Fruit fly (Drosophila melanogaster): Measurements from ENCODE around the gene CG12481.

CG12481 gene

dm6 chrX:14186953-14187352 is at the start of gene CG12481:
Gene CG12481 (plus strand): TSS chrX:14187253.
- no peak for TF ChIP-seq noc (tag; optimal IDR thresholded peaks at IDR 0.05)

- TF ChIP-seq noc (tag; optimal IDR thresholded peaks at IDR 0.05), result no peak
These were observed 38.9 kb upstream of the CG12481 start for dm6 chrX:14148171-14148570.

dm6 chrX:14149312-14149711 is 37.7 kb upstream of the CG12481 start:
- TF ChIP-seq noc (tag; optimal IDR thresholded peaks at IDR 0.05), result no peak

dm6 chrX:14151906-14152305 is 35.1 kb upstream of the CG12481 start, which contains the start of gene CG12479:
Gene CG12479 (minus strand): TSS chrX:14152006.
- no peak for TF ChIP-seq noc (tag; optimal IDR thresholded peaks at IDR 0.05)

dm6 chrX:14153689-14154088 is 33.4 kb upstream of the CG12481 start:
- TF ChIP-seq noc (tag; optimal IDR thresholded peaks at IDR 0.05), result no peak

dm6 chrX:14169068-14169642 is 17.9 kb upstream of the CG12481 start, which contains the start of gene CG12480:
Gene CG12480 (plus strand): TSS chrX:14169592.
- peak; percentile 87 for TF ChIP-seq noc (tag; optimal IDR thresholded peaks at IDR 0.05)

- no peak for TF ChIP-seq noc (tag; optimal IDR thresholded peaks at IDR 0.05)
These were observed 14.5 kb upstream of the CG12481 start, which contains the start of gene betaNACtes1 for dm6 chrX:14172524-14172923. Gene betaNACtes1 (minus strand): TSS chrX:14172624.

- no peak for TF ChIP-seq noc (tag; optimal IDR thresholded peaks at IDR 0.05)
These were observed 13.4 kb upstream of the CG12481 start for dm6 chrX:14173654-14174053.

- TF ChIP-seq noc (tag; optimal IDR thresholded peaks at IDR 0.05), result no peak
These were observed 12.6 kb upstream of the CG12481 start, which contains the start of gene CG1368 for dm6 chrX:14174456-14174855. Gene CG1368 (plus strand): TSS chrX:14174756.

dm6 chrX:14175663-14176062 is 11.4 kb upstream of the CG12481 start:
- TF ChIP-seq noc (tag; optimal IDR thresholded peaks at IDR 0.05), result no peak

dm6 chrX:14176623-14177022 is 10.4 kb upstream of the CG12481 start, which contains the start of gene CG11581:
Gene CG11581 (plus strand): TSS chrX:14176923.
- peak; percentile 3 for TF ChIP-seq noc (tag; optimal IDR thresholded peaks at IDR 0.05)

dm6 chrX:14180728-14181127 is 6.3 kb upstream of the CG12481 start, which contains the start of gene CG11584:
Gene CG11584 (plus strand): TSS chrX:14181028.
- TF ChIP-seq noc (tag; optimal IDR thresholded peaks at IDR 0.05), result no peak

dm6 chrX:14184062-14184611 is 2.9 kb upstream of the CG12481 start, which contains the start of gene CG32603:
Gene CG32603 (plus strand): TSS chrX:14184561.
- no peak for TF ChIP-seq noc (tag; optimal IDR thresholded peaks at IDR 0.05)

dm6 chrX:14189216-14189615 is 2.2 kb downstream of the CG12481 start, which contains the start of gene CG11585:
Gene CG11585 (plus strand): TSS chrX:14189516.
- no peak for TF ChIP-seq noc (tag; optimal IDR thresholded peaks at IDR 0.05)

- no peak for TF ChIP-seq noc (tag; optimal IDR thresholded peaks at IDR 0.05)
These were observed 4.9 kb downstream of the CG12481 start, which contains the start of gene CG13403 for dm6 chrX:14191918-14192317. Gene CG13403 (minus strand): TSS chrX:14192018.

- TF ChIP-seq noc (tag; optimal IDR thresholded peaks at IDR 0.05), result no peak
These were observed 6.0 kb downstream of the CG12481 start, which contains the start of gene yl for dm6 chrX:14193013-14193412. Gene yl (plus strand): TSS chrX:14193214.

- no peak for TF ChIP-seq noc (tag; optimal IDR thresholded peaks at IDR 0.05)
These were observed 13.0 kb downstream of the CG12481 start, which contains the start of gene CG11590 for dm6 chrX:14199967-14200531. Gene CG11590 (plus strand): TSS chrX:14200178.

Data from whole organism, larva.